Fruit fly (Drosophila melanogaster): ENCODE measurements around the gene aay.

DNA sequence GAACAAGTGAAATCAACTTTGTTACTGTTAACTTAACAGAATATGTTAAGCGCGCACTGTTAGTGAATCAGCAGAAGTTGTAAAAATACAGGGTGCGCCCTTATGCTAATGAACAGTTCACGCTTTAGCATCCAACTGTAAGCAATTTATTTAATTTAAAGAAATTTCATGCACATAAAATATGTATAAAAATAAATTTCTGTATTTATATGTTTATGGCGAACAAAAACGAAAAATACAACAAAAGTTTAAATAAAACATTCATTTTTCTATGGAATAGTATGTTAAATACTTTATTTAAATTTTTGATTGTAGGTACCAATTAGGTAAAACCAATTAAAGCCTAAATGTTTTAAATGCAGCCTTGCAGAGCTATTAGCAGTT lies 1.5 kb downstream of the aay start:
- no peak for TF ChIP-seq CG16779 (tag; optimal IDR thresholded peaks at IDR 0.05)
- TF ChIP-seq Sox102F (GFP tag; optimal IDR thresholded peaks at IDR 0.05) = peak; percentile 31
- TF ChIP-seq eg (GFP tag; IDR thresholded peaks at IDR 0.05) = no peak
- no peak for TF ChIP-seq vri (GFP tag; optimal IDR thresholded peaks at IDR 0.05)
- TF ChIP-seq CG3032 (tag; optimal IDR thresholded peaks at IDR 0.05) = peak; percentile 2
- no peak for TF ChIP-seq CG7368 (GFP tag; optimal IDR thresholded peaks at IDR 0.05)
- no peak for TF ChIP-seq Blimp-1 (GFP tag; optimal IDR thresholded peaks at IDR 0.05)

All from whole organism, prepupa.